Fruit fly (Drosophila melanogaster) whole organism: Measurements from ENCODE around the gene CG8952.

ENCODE experiments used
- CG8478 ChIP-seq: fragments of >200 bp; optimal IDR thresholded peaks from 2 replicates; lab custom pipeline; 2018; ENCODE audit warnings: inconsistent platforms
- Dll ChIP-seq: fragments of >200 bp; optimal IDR thresholded peaks from 2 replicates; lab custom pipeline; 2017
- EcR ChIP-seq, 2 experiments: fragments of >200 bp; optimal IDR thresholded peaks; 2 replicates each; lab custom pipeline; 2017; ENCODE audit warnings: missing biosample characterization in 2 of 2, missing genetic modification characterization in 2 of 2, missing genetic modification reagents in 2 of 2
- pan ChIP-seq: fragments of >200 bp; optimal IDR thresholded peaks from 2 replicates; lab custom pipeline; 2017
- psq ChIP-seq: fragments of >200 bp; optimal IDR thresholded peaks from 2 replicates; lab custom pipeline; 2017
- usp ChIP-seq: fragments of >200 bp; optimal IDR thresholded peaks from 2 replicates; lab custom pipeline; 2017; ENCODE audit warnings: missing biosample characterization, missing genetic modification characterization, mixed read lengths

The CG8952 gene

DNA sequence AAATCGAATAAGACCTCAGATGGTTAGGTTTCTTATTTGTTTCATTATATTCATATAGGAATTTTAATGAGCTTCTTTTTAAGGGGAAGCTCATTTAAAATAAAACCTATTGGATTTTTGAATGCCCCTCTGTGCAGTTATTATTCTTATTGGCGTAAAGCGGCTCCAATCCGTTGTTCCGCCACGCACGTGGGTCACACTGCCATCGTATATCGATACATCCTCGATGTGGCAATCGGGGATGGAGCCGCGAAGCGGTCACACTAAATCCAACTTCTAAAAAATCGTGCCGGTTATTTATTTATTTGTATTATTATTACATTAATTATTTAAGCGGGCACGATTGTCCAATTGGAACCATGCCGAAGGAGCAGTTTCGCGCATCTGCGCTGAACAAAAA is 3.5 kb downstream of the CG8952 start, which contains the start of gene Polr3A:
TSS of gene Polr3A (plus strand) at position 234 of the 400 bp plus-strand sequence.
- no peak for TF ChIP-seq EcR (GFP tag; optimal IDR thresholded peaks at IDR 0.05; lab: Kevin White, UChicago)
- TF ChIP-seq CG8478 (lab: Kevin White, UChicago) = no peak

DNA sequence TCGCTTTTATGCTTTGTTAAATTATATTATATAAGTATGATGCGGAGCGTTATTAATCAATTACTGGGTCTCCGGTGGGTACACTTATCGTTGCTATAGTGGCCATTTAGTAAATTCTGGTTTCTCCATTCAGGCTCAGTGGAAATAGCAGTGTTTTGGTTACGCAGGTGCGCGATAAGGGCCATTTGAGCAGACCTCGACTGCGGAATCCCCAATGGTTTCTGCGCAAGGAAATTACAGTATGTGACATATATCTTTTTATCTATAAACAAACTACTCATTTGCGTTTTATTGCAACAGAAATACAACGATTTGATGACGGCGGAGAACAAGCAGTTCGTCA is 5.0 kb downstream of the CG8952 start:
- TF ChIP-seq EcR (GFP tag; optimal IDR thresholded peaks at IDR 0.05; lab: Kevin White, UChicago) (no peak), usp (GFP tag; lab: Kevin White, UChicago) (no peak), psq (no peak), CG8478 (lab: Kevin White, UChicago) (no peak), Dll (no peak), pan (no peak)

DNA sequence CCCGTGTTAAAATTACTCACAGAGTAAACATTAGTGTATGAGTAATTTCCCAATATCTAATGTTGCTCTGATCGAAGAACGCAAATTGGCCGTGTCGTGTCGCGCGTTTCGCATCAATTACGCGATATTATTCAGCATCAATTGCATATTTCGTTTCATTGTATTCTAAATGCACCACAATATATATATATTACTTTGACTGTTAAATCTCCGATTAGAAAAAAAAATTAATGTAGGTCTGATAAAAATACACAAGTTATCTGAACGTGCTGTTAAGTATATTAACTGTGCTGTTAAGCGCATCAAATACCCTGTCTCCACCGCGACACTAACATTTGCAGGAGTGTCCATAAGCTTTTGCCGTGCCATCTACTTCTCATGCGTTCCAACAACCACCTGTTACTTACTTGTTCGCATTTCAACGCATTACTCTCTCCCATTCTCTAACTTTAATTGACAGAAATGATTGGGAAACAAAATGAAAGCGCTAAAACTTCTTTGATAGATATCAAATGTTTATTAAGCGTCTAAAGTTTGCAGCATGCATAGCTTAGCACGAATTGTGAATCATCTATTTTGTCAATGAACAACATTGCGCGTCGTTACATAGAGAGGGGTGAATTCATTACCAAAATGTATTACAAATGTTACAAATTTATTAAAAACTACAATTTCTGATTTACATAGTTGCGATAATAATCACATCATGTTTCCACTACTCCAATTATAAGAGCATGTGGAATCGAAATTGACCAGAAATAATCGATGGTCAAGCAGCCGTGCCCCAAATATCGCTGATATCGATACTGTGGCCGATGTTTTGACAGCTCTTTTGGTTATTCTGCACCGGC is 5.6 kb downstream of the CG8952 start, which contains the start of the genes Graf and mRpL3:
TSS of gene Graf (minus strand) at position 287 of the 851 bp plus-strand sequence.
TSS of gene mRpL3 (plus strand) at position 802 of the 851 bp plus-strand sequence.
- no peak for TF ChIP-seq CG8478 (lab: Kevin White, UChicago)
- no peak for TF ChIP-seq usp (GFP tag; lab: Kevin White, UChicago)
- no peak for TF ChIP-seq EcR (GFP tag; optimal IDR thresholded peaks at IDR 0.05; lab: Kevin White, UChicago)
- TF ChIP-seq psq = no peak
- no peak for TF ChIP-seq pan
- TF ChIP-seq Dll = no peak

DNA sequence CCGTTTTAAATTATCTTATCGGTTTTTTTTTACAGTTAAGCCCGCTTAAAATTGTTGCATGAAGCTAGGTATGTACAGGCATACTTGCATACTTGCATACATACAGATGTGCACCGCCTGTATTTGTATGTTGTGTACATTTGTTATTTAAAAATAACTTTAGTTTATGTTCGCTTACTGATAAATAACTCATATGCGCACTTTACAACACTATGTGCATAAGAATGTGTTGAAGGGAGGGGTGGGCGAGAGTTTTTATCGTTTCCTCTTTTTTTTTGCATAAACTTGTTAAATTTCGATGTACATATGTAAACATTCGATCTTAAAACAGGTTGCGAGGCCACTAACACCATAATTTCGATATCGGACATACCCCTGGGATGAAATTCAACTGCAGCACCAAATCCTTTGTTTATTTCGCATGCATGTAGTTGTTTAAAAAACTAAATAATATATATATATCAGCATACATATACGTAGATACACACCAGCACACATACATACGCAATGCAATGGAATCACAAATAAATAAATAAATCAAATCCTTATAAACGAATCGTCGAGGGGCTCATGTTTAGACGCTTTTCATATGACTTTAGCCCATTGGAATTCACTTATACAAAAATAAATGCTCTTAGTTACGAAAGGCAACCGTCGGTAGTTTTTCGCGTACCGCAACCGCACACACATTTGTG is 6.3 kb downstream of the CG8952 start:
- TF ChIP-seq pan (peak; percentile 32), usp (GFP tag; lab: Kevin White, UChicago) (no peak), CG8478 (lab: Kevin White, UChicago) (no peak)

DNA sequence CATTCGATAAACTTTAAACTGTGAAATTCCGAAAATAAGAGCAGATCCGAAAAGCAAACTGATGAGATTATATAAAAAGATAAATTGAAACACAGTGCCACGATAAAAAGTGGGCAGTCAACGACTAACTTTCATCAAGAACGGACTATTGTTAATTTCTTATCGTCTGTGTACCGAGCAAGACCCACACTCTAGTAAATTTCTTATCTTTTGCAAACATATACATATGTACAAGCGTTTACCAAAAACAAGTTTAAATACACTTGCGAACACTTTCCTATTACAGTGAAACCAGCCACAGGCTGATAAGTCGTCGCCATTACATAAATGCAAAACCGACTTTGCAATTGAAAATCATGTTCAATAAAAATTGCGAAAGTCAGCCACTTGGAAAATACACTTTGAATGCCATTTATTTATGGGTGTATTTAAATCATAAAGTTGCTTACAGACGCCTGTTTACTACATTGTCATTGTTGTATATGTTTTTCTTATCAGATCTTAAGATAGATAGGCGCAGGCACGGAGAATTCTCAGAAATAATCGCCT is 7.5 kb downstream of the CG8952 start:
- TF ChIP-seq pan (no peak), psq (no peak), Dll (no peak), usp (GFP tag; lab: Kevin White, UChicago) (no peak), EcR (GFP tag; optimal IDR thresholded peaks at IDR 0.05; lab: Kevin White, UChicago) (no peak), CG8478 (lab: Kevin White, UChicago) (no peak)

DNA sequence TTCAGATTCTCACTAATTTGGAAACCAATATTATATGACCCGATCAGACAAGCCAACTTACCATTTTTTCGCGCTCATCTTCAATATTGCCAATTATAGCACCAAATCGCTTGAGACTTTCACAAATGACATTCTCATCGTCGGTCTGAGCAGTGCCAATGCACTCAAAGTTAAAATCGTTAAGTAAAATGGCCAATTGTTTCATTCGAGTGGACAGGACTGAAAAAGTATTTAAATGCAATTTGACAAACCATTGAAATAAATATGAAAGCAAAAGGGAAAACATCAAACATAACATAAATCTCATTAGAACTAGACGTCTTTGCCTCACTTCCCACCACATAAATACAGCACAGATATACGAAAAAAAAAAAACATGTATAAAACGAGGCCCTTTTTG is 10.2 kb downstream of the CG8952 start, which contains the start of gene CG8260:
TSS of gene CG8260 (plus strand) at position 301 of the 400 bp plus-strand sequence.
- TF ChIP-seq usp (GFP tag; lab: Kevin White, UChicago) = no peak
- TF ChIP-seq CG8478 (lab: Kevin White, UChicago) = no peak
- no peak for TF ChIP-seq Dll
- TF ChIP-seq EcR (GFP tag; optimal IDR thresholded peaks at IDR 0.05; lab: Kevin White, UChicago) = no peak
- no peak for TF ChIP-seq pan
- TF ChIP-seq psq = no peak

DNA sequence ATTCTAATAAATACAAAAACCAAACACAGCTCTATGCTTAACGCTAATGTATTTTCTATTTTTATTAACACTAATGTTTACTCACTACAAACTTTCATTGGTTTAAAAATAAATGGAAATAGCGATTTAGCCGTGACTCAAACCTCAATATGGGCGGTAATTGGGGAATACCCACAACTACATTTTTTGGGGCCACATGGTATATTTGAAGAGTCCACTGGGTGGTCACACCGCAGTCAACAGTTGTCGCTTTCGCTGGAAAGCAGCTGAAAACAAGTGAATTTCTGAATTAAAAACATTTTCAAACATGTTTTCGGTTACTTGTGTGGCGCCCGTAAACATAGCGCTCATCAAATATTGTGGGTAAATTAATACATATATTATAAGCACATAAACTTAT is 17.3 kb downstream of the CG8952 start, which contains the start of gene Mvd:
TSS of gene Mvd (plus strand) at position 222 of the 400 bp plus-strand sequence.
- TF ChIP-seq Dll (no peak), pan (no peak), CG8478 (lab: Kevin White, UChicago) (no peak), EcR (GFP tag; optimal IDR thresholded peaks at IDR 0.05; lab: Kevin White, UChicago) (no peak), usp (GFP tag; lab: Kevin White, UChicago) (no peak), psq (no peak)

DNA sequence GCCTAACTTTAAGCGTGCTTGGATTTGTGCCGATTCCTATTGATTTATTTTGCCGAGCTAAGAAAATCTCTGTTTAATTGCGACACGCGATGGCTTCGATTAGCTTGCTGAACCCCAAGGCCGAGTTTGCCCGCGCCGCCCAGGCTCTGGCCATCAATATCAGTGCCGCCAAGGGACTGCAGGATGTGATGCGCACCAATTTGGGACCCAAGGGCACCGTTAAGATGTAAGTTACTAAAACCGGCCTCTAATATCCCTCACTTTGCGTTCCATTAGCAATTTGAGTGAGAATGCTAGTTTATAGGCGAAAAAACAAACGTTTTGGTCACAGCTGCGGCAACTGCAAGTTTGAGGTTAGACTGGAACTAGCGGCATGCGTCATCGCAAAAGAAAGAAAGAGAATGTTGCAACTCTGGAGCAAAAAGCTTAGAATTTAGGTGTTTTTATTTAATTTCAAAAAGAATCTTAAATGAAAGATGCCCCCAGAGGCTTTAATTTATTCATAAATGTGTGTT is 19.5 kb downstream of the CG8952 start:
- no peak for TF ChIP-seq EcR (GFP tag; optimal IDR thresholded peaks at IDR 0.05; lab: Kevin White, UChicago)
- TF ChIP-seq pan = no peak
- TF ChIP-seq psq = no peak
- TF ChIP-seq CG8478 (lab: Kevin White, UChicago) = no peak
- TF ChIP-seq usp (GFP tag; lab: Kevin White, UChicago) = no peak
- no peak for TF ChIP-seq Dll

DNA sequence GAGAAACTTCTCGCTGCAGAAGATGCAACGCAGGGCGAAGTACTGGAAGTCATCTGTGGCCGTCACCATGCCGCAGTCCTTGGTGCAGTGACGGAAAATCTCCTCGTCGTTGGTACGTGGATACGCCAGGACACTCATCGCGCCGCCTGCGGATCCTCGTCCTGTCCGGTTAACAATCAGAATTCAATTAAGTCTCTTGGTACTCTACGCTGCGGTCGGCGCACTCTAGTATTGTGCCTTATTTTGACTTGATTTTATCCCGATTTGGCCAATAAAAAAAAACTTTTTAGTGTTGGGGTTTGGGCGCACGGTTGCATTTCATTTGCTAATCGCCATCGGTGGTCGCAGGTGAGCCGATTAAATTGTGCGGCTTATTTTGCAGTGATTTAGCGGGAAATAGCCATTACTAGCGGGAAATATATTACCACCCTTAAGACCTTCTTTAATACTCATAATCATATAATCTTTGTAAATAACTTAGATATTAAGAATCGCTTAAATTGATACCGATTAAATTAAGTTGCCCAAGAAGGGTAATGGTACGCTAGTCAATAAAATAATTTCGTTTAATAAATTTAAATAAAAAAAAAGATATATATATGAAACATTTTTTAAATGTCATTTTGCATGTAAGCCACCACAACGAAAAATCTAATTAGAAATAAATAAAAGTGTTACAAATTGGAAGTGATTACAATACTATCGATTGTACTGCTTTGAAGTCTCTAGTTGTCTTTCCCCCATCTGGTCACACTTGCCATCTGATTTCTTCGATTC is 20.2 kb downstream of the CG8952 start, which contains the start of the genes CG8944 and CCT6:
TSS of gene CG8944 (minus strand) at position 327 of the 777 bp plus-strand sequence.
TSS of gene CCT6 (plus strand) at position 744 of the 777 bp plus-strand sequence.
- TF ChIP-seq usp (GFP tag; lab: Kevin White, UChicago) (no peak), CG8478 (lab: Kevin White, UChicago) (no peak), Dll (no peak), pan (no peak), psq (no peak), EcR (GFP tag; optimal IDR thresholded peaks at IDR 0.05; lab: Kevin White, UChicago) (no peak)

DNA sequence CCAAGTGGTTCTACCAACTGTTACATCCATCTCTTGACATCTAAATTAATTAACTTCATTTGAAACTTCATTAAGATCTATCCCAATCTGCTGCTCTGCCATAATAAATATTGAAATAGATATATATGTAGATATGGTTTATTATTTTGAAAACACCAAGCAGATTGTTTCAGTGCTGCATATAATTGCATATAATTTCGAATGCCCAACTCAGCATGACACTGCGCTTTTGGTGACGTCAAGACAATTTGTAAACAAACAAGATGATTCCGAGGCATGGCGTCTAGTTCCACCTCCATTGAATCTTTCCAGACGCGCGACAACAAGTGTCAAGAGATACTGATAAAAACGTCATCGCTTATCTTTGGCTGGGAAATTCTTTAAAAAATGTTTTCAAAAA is 25.4 kb downstream of the CG8952 start:
- TF ChIP-seq CG8478 (lab: Kevin White, UChicago) (no peak), usp (GFP tag; lab: Kevin White, UChicago) (no peak), pan (no peak), psq (no peak), EcR (GFP tag; optimal IDR thresholded peaks at IDR 0.05; lab: Kevin White, UChicago) (no peak)

DNA sequence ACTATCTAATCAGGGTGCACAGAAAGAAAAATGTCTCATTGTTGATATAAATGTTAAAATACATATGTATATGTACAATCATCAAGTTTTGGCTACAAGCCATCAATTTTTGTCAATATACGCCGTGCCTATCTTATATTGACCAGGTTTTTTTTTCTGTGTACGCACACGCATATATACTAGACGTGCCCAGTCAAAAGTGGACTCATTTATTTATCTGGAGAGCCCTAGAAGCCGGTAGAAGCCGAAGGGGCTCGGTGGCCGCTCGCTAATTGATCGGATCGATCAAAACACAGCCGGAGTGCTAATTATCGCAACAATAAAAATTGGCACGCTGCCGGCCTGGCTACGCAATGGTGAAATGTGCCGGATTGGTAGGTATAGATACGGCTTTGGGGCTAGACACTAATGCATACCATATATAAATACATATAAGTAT is 25.9 kb downstream of the CG8952 start:
- TF ChIP-seq psq (no peak), Dll (no peak), EcR (GFP tag; optimal IDR thresholded peaks at IDR 0.05; lab: Kevin White, UChicago) (no peak), pan (no peak), CG8478 (lab: Kevin White, UChicago) (no peak), usp (GFP tag; lab: Kevin White, UChicago) (no peak)
